Worm (Caenorhabditis elegans) whole organism, L4/young adult: Measurements from ENCODE around the gene F36G3.3.

ENCODE experiments used
- W03F9.2 ChIP-seq: fragments of 150-350 bp; optimal IDR thresholded peaks from 2 replicates; lab custom pipeline; 2014; ENCODE audit warnings: missing biosample characterization, missing genetic modification characterization
- dao-5 ChIP-seq: sonication (generic microtip); optimal IDR thresholded peaks from 2 replicates; lab custom pipeline; 2016; ENCODE audit warnings: missing genotype, missing genetic modification characterization, moderate library complexity, missing compliant biosample characterization

- TF ChIP-seq W03F9.2 (tag; lab: Kevin White, UChicago) (no peak), dao-5 (tag; lab: Kevin White, UChicago) (no peak)
These were observed 34.7 kb upstream of the F36G3.3 start for ce11 chrX:9763903-9764302.
